Fruit fly (Drosophila melanogaster) whole organism, wandering third instar larva: Measurements from ENCODE around the gene att-ORFB.

ENCODE experiments used
- Abd-B ChIP-seq: fragments of >200 bp; optimal IDR thresholded peaks from 2 replicates; lab custom pipeline; 2017; ENCODE audit warnings: missing biosample characterization, missing genetic modification characterization
- CG32264 ChIP-seq: fragments of 200-800 bp; sonication (Bioruptor generic); optimal IDR thresholded peaks from 2 replicates; lab custom pipeline; 2016; ENCODE audit warnings: missing biosample characterization, missing genetic modification characterization
- Mio ChIP-seq: sonication (Bioruptor generic); optimal IDR thresholded peaks from 2 replicates; lab custom pipeline; 2016; ENCODE audit warnings: missing biosample characterization, missing genetic modification characterization
- Rel ChIP-seq, 2 experiments: fragments of 200-800 bp; sonication (Bioruptor generic) in 1 of 2; optimal IDR thresholded peaks; 2 replicates in 1 of 2; 3 replicates in 1 of 2; lab custom pipeline; 2016 to 2019; ENCODE audit warnings: mild to moderate bottlenecking in 2 of 2, missing biosample characterization in 2 of 2, missing genetic modification characterization in 2 of 2, moderate library complexity in 1 of 2
- h ChIP-seq: fragments of 200-800 bp; sonication (Bioruptor generic); optimal IDR thresholded peaks from 3 replicates; lab custom pipeline; 2016; ENCODE audit warnings: missing biosample characterization, mild to moderate bottlenecking, missing genetic modification characterization
- jim ChIP-seq: fragments of 175-275, 200-325 bp; sonication (Bioruptor generic); optimal IDR thresholded peaks from 2 replicates; lab custom pipeline; 2016; ENCODE audit warnings: missing biosample characterization, mild to moderate bottlenecking, missing genetic modification characterization
- psq ChIP-seq: fragments of 200-800 bp; sonication (Bioruptor generic); optimal IDR thresholded peaks from 3 replicates; lab custom pipeline; 2017; ENCODE audit warnings: missing biosample characterization, mild to moderate bottlenecking, missing genetic modification characterization, moderate library complexity
- sage ChIP-seq: fragments of 200-800 bp; sonication (Bioruptor generic); optimal IDR thresholded peaks from 2 replicates; lab custom pipeline; 2016; ENCODE audit warnings: missing biosample characterization, mild to moderate bottlenecking, missing genetic modification characterization

DNA sequence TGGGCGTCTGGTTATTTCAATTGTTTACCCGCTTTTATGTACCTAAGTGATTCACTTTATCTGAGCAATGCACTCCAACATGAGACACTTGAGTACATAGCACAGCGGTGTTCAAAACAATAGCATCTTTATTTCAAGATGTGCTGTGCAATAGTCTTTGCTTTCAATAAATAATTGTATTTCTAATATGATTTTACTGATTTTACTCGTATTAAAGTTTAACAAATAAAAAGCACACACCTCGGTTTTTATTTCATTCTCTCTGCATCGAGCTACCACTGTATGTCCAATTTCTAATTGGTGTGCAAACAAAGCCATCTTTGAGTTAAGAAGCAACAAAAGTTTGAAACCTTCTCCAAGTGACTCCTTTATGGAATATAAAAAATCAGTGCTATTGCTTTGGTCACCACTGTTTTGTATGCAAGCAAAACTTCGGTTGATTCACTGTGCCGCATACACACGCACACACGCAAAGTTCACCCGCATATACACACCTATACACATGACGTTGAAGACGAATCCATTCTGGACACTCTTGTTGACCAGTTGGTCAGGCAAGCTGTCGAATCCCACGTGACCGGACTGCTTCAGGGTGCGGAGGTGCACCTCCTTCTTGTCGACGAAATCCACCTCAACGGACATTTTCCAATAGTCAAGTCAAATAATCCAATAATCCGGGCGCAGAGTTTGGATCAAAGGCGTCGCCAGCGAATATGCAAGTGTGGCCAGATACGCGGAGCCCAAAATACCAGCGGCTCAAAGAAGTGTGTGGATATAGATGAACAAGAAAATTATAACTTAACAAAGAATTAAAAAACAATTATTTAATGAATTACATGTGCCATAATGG, 33.7 kb upstream of the att-ORFB start, which contains the start of gene Septin2:
- TF ChIP-seq jim (no peak), Mio (GFP tag; lab: Kevin White, UChicago) (peak; percentile 37), Abd-B (GFP tag; lab: Kevin White, UChicago) (no peak), sage (peak; percentile 35), psq (GFP tag; lab: Kevin White, UChicago) (peak; percentile 88), CG32264 (GFP tag; lab: Kevin White, UChicago) (peak; percentile 78), Rel (GFP tag; optimal IDR thresholded peaks at IDR 0.05; lab: Kevin White, UChicago) (peak; percentile 61), Rel (tag; optimal IDR thresholded peaks at IDR 0.05; lab: Kevin White, UChicago) (peak; percentile 31), h (peak; percentile 94)
